Worm (Caenorhabditis elegans) whole organism, L4 larva: Measurements from ENCODE around the gene tsp-10.

Experiments used
- dmd-6 ChIP-seq: fragments of 200-800 bp; sonication (Bioruptor generic); IDR thresholded peaks from 2 replicates; pipeline ENCODE4 v1.3.6; 2022; ENCODE audit warnings: missing genetic modification reagents, missing genetic modification characterization, missing compliant biosample characterization
- egl-27 ChIP-seq: sonication (generic microtip); optimal IDR thresholded peaks from 3 replicates; lab custom pipeline; 2017; ENCODE audit warnings: missing biosample characterization, missing genetic modification reagents, missing genetic modification characterization
- hlh-11 ChIP-seq: fragments of 200-800 bp; sonication (Bioruptor generic); optimal IDR thresholded peaks from 2 replicates; lab custom pipeline; 2018; ENCODE audit warnings: mild to moderate bottlenecking, missing genetic modification characterization, missing compliant biosample characterization
- lin-38 ChIP-seq: fragments of 200-800 bp; sonication (Bioruptor generic); IDR thresholded peaks from 2 replicates; pipeline ENCODE4 v1.3.6; 2022; ENCODE audit warnings: missing genetic modification reagents, missing genetic modification characterization, missing compliant biosample characterization
- nhr-10 ChIP-seq: fragments of 150-350 bp; optimal IDR thresholded peaks from 2 replicates; lab custom pipeline; 2014; ENCODE audit warnings: missing biosample characterization, missing genetic modification characterization
- nhr-28 ChIP-seq: fragments of 150-350 bp; optimal IDR thresholded peaks from 2 replicates; lab custom pipeline; 2014; ENCODE audit warnings: missing biosample characterization, missing genetic modification characterization
- pqm-1 ChIP-seq: sonication (generic microtip); optimal IDR thresholded peaks from 2 replicates; lab custom pipeline; 2017; ENCODE audit warnings: missing biosample characterization, missing genetic modification characterization
- spr-1 ChIP-seq: sonication (generic microtip); optimal IDR thresholded peaks from 2 replicates; lab custom pipeline; 2016; ENCODE audit warnings: mild to moderate bottlenecking, missing genetic modification characterization, missing compliant biosample characterization

The tsp-10 gene

ce11 chrII:6768014-6768413 lies 49.6 kb downstream of the tsp-10 start, which contains the start of gene F41G3.18:
Gene F41G3.18, plus strand, starts transcription at chrII:6768314.
- no peak for TF ChIP-seq spr-1 (tag; lab: Kevin White, UChicago)
- no peak for TF ChIP-seq hlh-11
- no peak for TF ChIP-seq nhr-10 (tag; lab: Kevin White, UChicago)
- TF ChIP-seq nhr-28 = no peak
- 0 out of 2 replicates have a peak, but pooled peaks have one; percentile 6 for TF ChIP-seq dmd-6
- TF ChIP-seq lin-38 (GFP tag; lab: Robert Waterston, UW) = no peak
- TF ChIP-seq egl-27 (tag; lab: Kevin White, UChicago) = no peak
- peak; percentile 42 for TF ChIP-seq pqm-1 (tag; lab: Kevin White, UChicago)
